Fruit fly (Drosophila melanogaster) whole organism, embryonic: ENCODE results near the gene CG15429.

Experiments
- Blimp-1 ChIP-seq: fragments of 200-800 bp; sonication (Bioruptor generic); optimal IDR thresholded peaks from 3 replicates; lab custom pipeline; 2018; ENCODE audit warnings: missing biosample characterization, missing genetic modification characterization, mild to moderate bottlenecking, moderate library complexity, missing genetic modification reagents
- CG11560 ChIP-seq: fragments of 200-800 bp; sonication (Bioruptor generic); IDR thresholded peaks from 3 replicates; pipeline ENCODE4 v1.3.6; 2022; ENCODE audit warnings: missing biosample characterization, missing genetic modification characterization
- CG12071 ChIP-seq: fragments of 200-800 bp; sonication (Bioruptor generic); optimal IDR thresholded peaks from 3 replicates; lab custom pipeline; 2018; ENCODE audit warnings: missing biosample characterization, mild to moderate bottlenecking, missing genetic modification characterization
- CG12391 ChIP-seq: fragments of 200-800 bp; sonication (Bioruptor generic); optimal IDR thresholded peaks from 3 replicates; lab custom pipeline; 2018; ENCODE audit warnings: missing biosample characterization, mild to moderate bottlenecking, missing genetic modification characterization, moderate library complexity
- CG13624 ChIP-seq: fragments of 200-800 bp; sonication (Bioruptor generic); optimal IDR thresholded peaks from 2 replicates; lab custom pipeline; 2016; ENCODE audit warnings: missing biosample characterization, missing genetic modification characterization
- CG14667 ChIP-seq: fragments of 200-800 bp; sonication (Bioruptor generic); IDR thresholded peaks from 2 replicates; pipeline ENCODE4 v1.3.6; 2022; ENCODE audit warnings: missing biosample characterization, missing genetic modification characterization
- CG17328 ChIP-seq: fragments of 200-800 bp; sonication (Bioruptor generic); IDR thresholded peaks from 2 replicates; pipeline ENCODE4 v1.3.6; 2022; ENCODE audit warnings: missing biosample characterization, missing genetic modification characterization
- CG2875 ChIP-seq: fragments of 200-800 bp; sonication (Bioruptor generic); optimal IDR thresholded peaks from 2 replicates; lab custom pipeline; 2017; ENCODE audit warnings: missing biosample characterization, mild to moderate bottlenecking, missing genetic modification characterization, missing genetic modification reagents
- CG3163 ChIP-seq: fragments of 200-800 bp; sonication (Bioruptor generic); optimal IDR thresholded peaks from 3 replicates; lab custom pipeline; 2016; ENCODE audit warnings: missing biosample characterization, missing genetic modification characterization
- CG32532 ChIP-seq: fragments of 200-800 bp; sonication (Bioruptor generic); IDR thresholded peaks from 2 replicates; pipeline ENCODE4 v1.3.6; 2022; ENCODE audit warnings: missing biosample characterization, missing genetic modification characterization
- CG4424 ChIP-seq: fragments of 200-800 bp; sonication (Bioruptor generic); optimal IDR thresholded peaks from 3 replicates; lab custom pipeline; 2016; ENCODE audit warnings: missing biosample characterization, missing genetic modification characterization
- CG5953 ChIP-seq: fragments of 200-800 bp; sonication (Bioruptor generic); IDR thresholded peaks from 2 replicates; pipeline ENCODE4 v1.3.6; 2022; ENCODE audit warnings: missing biosample characterization, missing genetic modification characterization
- CG6689 ChIP-seq: fragments of 200-800 bp; sonication (Bioruptor generic); IDR thresholded peaks from 2 replicates; pipeline ENCODE4 v1.3.6; 2022; ENCODE audit warnings: missing biosample characterization, missing genetic modification characterization
- CG6765 ChIP-seq: fragments of 200-800 bp; sonication (Bioruptor generic); optimal IDR thresholded peaks from 3 replicates; lab custom pipeline; 2017; ENCODE audit warnings: missing biosample characterization, mild to moderate bottlenecking, missing genetic modification characterization
- CG7987 ChIP-seq: fragments of 200-800 bp; sonication (Bioruptor generic); optimal IDR thresholded peaks from 2 replicates; lab custom pipeline; 2018; ENCODE audit warnings: missing biosample characterization, mild to moderate bottlenecking, missing genetic modification characterization, moderate library complexity
- Dad ChIP-seq: fragments of 200-800 bp; sonication (Bioruptor generic); optimal IDR thresholded peaks from 3 replicates; lab custom pipeline; 2016; ENCODE audit warnings: missing biosample characterization, missing genetic modification characterization
- Dll ChIP-seq: fragments of 200-800 bp; sonication (Bioruptor generic); IDR thresholded peaks from 4 replicates; pipeline ENCODE4 v1.3.6; 2022; ENCODE audit warnings: missing biosample characterization, missing genetic modification characterization; ENCODE audit not compliant: partially characterized antibody
- Doc3 ChIP-seq: fragments of 200-800 bp; sonication (Bioruptor generic); IDR thresholded peaks from 3 replicates; pipeline ENCODE4 v1.3.6; 2022; ENCODE audit warnings: missing biosample characterization, missing genetic modification characterization; ENCODE audit not compliant: partially characterized antibody
- Drgx ChIP-seq: fragments of 200-800 bp; sonication (Bioruptor generic); IDR thresholded peaks from 2 replicates; pipeline ENCODE4 v1.3.6; 2022; ENCODE audit warnings: missing biosample characterization, missing genetic modification characterization
- HLH3B ChIP-seq: fragments of 200-800 bp; sonication (Bioruptor generic); IDR thresholded peaks from 2 replicates; pipeline ENCODE4 v1.3.6; 2022; ENCODE audit warnings: missing biosample characterization, missing genetic modification characterization
- Hey ChIP-seq: fragments of 200-800 bp; sonication (Bioruptor generic); optimal IDR thresholded peaks from 3 replicates; lab custom pipeline; 2018; ENCODE audit warnings: missing biosample characterization, mild to moderate bottlenecking, missing genetic modification characterization
- MBD-R2 ChIP-seq: fragments of 200-800 bp; sonication (Bioruptor generic); IDR thresholded peaks from 2 replicates; pipeline ENCODE4 v1.3.6; 2022; ENCODE audit warnings: missing biosample characterization, missing genetic modification characterization
- Mes4 ChIP-seq: fragments of 200-800 bp; sonication (Bioruptor generic); optimal IDR thresholded peaks from 2 replicates; lab custom pipeline; 2016; ENCODE audit warnings: missing biosample characterization, missing genetic modification characterization
- Myb ChIP-seq: fragments of 200-800 bp; sonication (Bioruptor generic); optimal IDR thresholded peaks from 2 replicates; lab custom pipeline; 2016; ENCODE audit warnings: missing biosample characterization, missing genetic modification characterization
- NC2β ChIP-seq: fragments of 200-800 bp; sonication (Bioruptor generic); optimal IDR thresholded peaks from 2 replicates; lab custom pipeline; 2016; ENCODE audit warnings: missing biosample characterization, missing genetic modification characterization
- Nf-YC ChIP-seq: fragments of 200-800 bp; optimal IDR thresholded peaks from 3 replicates; lab custom pipeline; 2019; ENCODE audit warnings: missing biosample characterization, mild to moderate bottlenecking, missing genetic modification characterization, moderate library complexity
- Scr ChIP-seq: fragments of 200-800 bp; sonication (Bioruptor generic); IDR thresholded peaks from 2 replicates; pipeline ENCODE4 v1.3.6; 2022; ENCODE audit warnings: missing biosample characterization, missing genetic modification characterization; ENCODE audit not compliant: partially characterized antibody
- Sox102F ChIP-seq: fragments of 200-800 bp; sonication (Bioruptor generic); optimal IDR thresholded peaks from 2 replicates; lab custom pipeline; 2018; ENCODE audit warnings: missing biosample characterization, mild to moderate bottlenecking, missing genetic modification characterization, moderate library complexity
- ara ChIP-seq: fragments of 200-800 bp; sonication (Bioruptor generic); IDR thresholded peaks from 2 replicates; pipeline ENCODE4 v1.3.6; 2022; ENCODE audit warnings: missing biosample characterization, missing genetic modification characterization
- ato ChIP-seq: fragments of 200-800 bp; sonication (Bioruptor generic); IDR thresholded peaks from 2 replicates; pipeline ENCODE4 v1.3.6; 2022; ENCODE audit warnings: missing biosample characterization, missing genetic modification characterization; ENCODE audit not compliant: partially characterized antibody
- bcd ChIP-seq: fragments of 200-800 bp; sonication (Bioruptor generic); optimal IDR thresholded peaks from 2 replicates; lab custom pipeline; 2017; ENCODE audit warnings: missing biosample characterization, mild to moderate bottlenecking, missing genetic modification characterization
- danr ChIP-seq: fragments of 200-800 bp; sonication (Bioruptor generic); IDR thresholded peaks from 2 replicates; pipeline ENCODE4 v1.3.6; 2022; ENCODE audit warnings: missing biosample characterization, missing genetic modification characterization
- eyg ChIP-seq: fragments of 200-800 bp; sonication (Bioruptor generic); optimal IDR thresholded peaks from 3 replicates; lab custom pipeline; 2016; ENCODE audit warnings: missing biosample characterization, missing genetic modification characterization
- fd64A ChIP-seq: fragments of 200-800 bp; sonication (Bioruptor generic); optimal IDR thresholded peaks from 3 replicates; lab custom pipeline; 2018; ENCODE audit warnings: missing biosample characterization, mild to moderate bottlenecking, missing genetic modification characterization
- ftz-f1 ChIP-seq: fragments of 200-800 bp; sonication (Bioruptor generic); optimal IDR thresholded peaks from 2 replicates; lab custom pipeline; 2016; ENCODE audit warnings: missing biosample characterization, missing genetic modification characterization
- grn ChIP-seq: fragments of 200-800 bp; sonication (Bioruptor generic); optimal IDR thresholded peaks from 3 replicates; lab custom pipeline; 2017; ENCODE audit warnings: missing biosample characterization, missing genetic modification characterization
- gsb ChIP-seq: fragments of 200-800 bp; sonication (Bioruptor generic); IDR thresholded peaks from 2 replicates; pipeline ENCODE4 v1.3.6; 2022; ENCODE audit warnings: missing biosample characterization, missing genetic modification characterization
- jumu ChIP-seq: fragments of 200-800 bp; sonication (Bioruptor generic); optimal IDR thresholded peaks from 3 replicates; lab custom pipeline; 2016; ENCODE audit warnings: missing biosample characterization, missing genetic modification characterization
- lab ChIP-seq: fragments of 200-800 bp; sonication (Bioruptor generic); optimal IDR thresholded peaks from 3 replicates; lab custom pipeline; 2017; ENCODE audit warnings: missing biosample characterization, missing genetic modification characterization, mild to moderate bottlenecking, moderate library complexity, missing genetic modification reagents
- lbe ChIP-seq: fragments of 200-800 bp; sonication (Bioruptor generic); optimal IDR thresholded peaks from 2 replicates; lab custom pipeline; 2016; ENCODE audit warnings: missing biosample characterization, mild to moderate bottlenecking, missing genetic modification characterization
- lola ChIP-seq, 3 experiments: fragments of >200 bp in 2 of 3; fragments of 200-800 bp in 1 of 3; sonication (Bioruptor generic) in 1 of 3; optimal IDR thresholded peaks; 2 replicates each; lab custom pipeline; 2017 to 2019; ENCODE audit warnings: missing biosample characterization in 3 of 3, missing genetic modification characterization in 3 of 3, mild to moderate bottlenecking in 1 of 3, moderate library complexity in 1 of 3
- nerfin-2 ChIP-seq: fragments of 200-800 bp; sonication (Bioruptor generic); IDR thresholded peaks from 2 replicates; pipeline ENCODE4 v1.3.6; 2022; ENCODE audit warnings: missing biosample characterization, missing genetic modification characterization; ENCODE audit not compliant: partially characterized antibody
- oc ChIP-seq: fragments of 200-800 bp; sonication (Bioruptor generic); optimal IDR thresholded peaks from 2 replicates; lab custom pipeline; 2018; ENCODE audit warnings: missing biosample characterization, mild to moderate bottlenecking, missing genetic modification characterization, moderate library complexity
- pan ChIP-seq, 4 experiments: fragments of >200 bp in 3 of 4; fragments of 200-800 bp in 1 of 4; sonication (Bioruptor generic) in 1 of 4; optimal IDR thresholded peaks in 3 of 4; IDR thresholded peaks in 1 of 4; 2 replicates each; pipeline versions ENCODE4 v1.3.6 to Lab custom; 2017 to 2022; ENCODE audit warnings: missing biosample characterization in 2 of 4, missing genetic modification characterization in 2 of 4, mixed read lengths in 1 of 4
- peb ChIP-seq: fragments of 200-800 bp; sonication (Bioruptor generic); IDR thresholded peaks from 2 replicates; pipeline ENCODE4 v1.3.6; 2022; ENCODE audit warnings: missing biosample characterization, missing genetic modification characterization
- pfk ChIP-seq: fragments of 200-800 bp; sonication (Bioruptor generic); optimal IDR thresholded peaks from 2 replicates; lab custom pipeline; 2018; ENCODE audit warnings: missing biosample characterization, mild to moderate bottlenecking, missing genetic modification characterization, moderate library complexity
- slbo ChIP-seq: fragments of 200-800 bp; sonication (Bioruptor generic); IDR thresholded peaks from 2 replicates; pipeline ENCODE4 v1.3.6; 2022; ENCODE audit warnings: missing biosample characterization, missing genetic modification characterization
- trem ChIP-seq: fragments of 200-800 bp; optimal IDR thresholded peaks from 3 replicates; lab custom pipeline; 2019; ENCODE audit warnings: missing biosample characterization, mild to moderate bottlenecking, missing genetic modification characterization, moderate library complexity
- zf30C ChIP-seq: fragments of 200-800 bp; sonication (Bioruptor generic); optimal IDR thresholded peaks from 3 replicates; lab custom pipeline; 2018; ENCODE audit warnings: missing biosample characterization, mild to moderate bottlenecking, missing genetic modification characterization
- zfh2 ChIP-seq: fragments of 200-800 bp; sonication (Bioruptor generic); optimal IDR thresholded peaks from 2 replicates; lab custom pipeline; 2016; ENCODE audit warnings: missing biosample characterization, missing genetic modification characterization

CG15429 gene

dm6 chr2L:4334971-4335436, 17.8 kb upstream of the CG15429 start:
- TF ChIP-seq CG6689 (GFP tag; lab: Robert Waterston, UW) (no peak), CG12391 (tag; lab: Kevin White, UChicago) (peak; percentile 4), nerfin-2 (GFP tag; lab: Robert Waterston, UW) (no peak), Blimp-1 (GFP tag; lab: Kevin White, UChicago) (no peak), danr (GFP tag; lab: Robert Waterston, UW) (no peak), Scr (peak; percentile 15; the same call in 1 of the 2 replicates), CG12071 (GFP tag; lab: Kevin White, UChicago) (no peak), zfh2 (GFP tag; lab: Kevin White, UChicago) (peak; percentile 38), CG32532 (no peak), Doc3 (GFP tag; lab: Robert Waterston, UW) (no peak), Dad (GFP tag; lab: Kevin White, UChicago) (no peak), CG13624 (GFP tag; lab: Kevin White, UChicago) (no peak), trem (tag; lab: Kevin White, UChicago) (no peak), lbe (no peak), MBD-R2 (GFP tag; lab: Robert Waterston, UW) (no peak), CG17328 (GFP tag; lab: Robert Waterston, UW) (no peak), CG11560 (tag; lab: Robert Waterston, UW) (no peak), CG3163 (GFP tag; lab: Kevin White, UChicago) (no peak), CG4424 (GFP tag; lab: Kevin White, UChicago) (no peak), CG2875 (GFP tag; lab: Kevin White, UChicago) (no peak), Nf-YC (no peak), ftz-f1 (GFP tag; lab: Kevin White, UChicago) (no peak), pfk (GFP tag; lab: Kevin White, UChicago) (peak; percentile 53), lab (GFP tag; lab: Kevin White, UChicago) (peak; percentile 41), CG5953 (GFP tag; lab: Robert Waterston, UW) (0 out of 2 replicates have a peak, but pooled peaks have one; percentile 42), NC2β (GFP tag; lab: Kevin White, UChicago) (no peak), Sox102F (GFP tag; lab: Kevin White, UChicago) (no peak), Dll (GFP tag; lab: Robert Waterston, UW) (0 out of 4 replicates have a peak, but pooled peaks have one; percentile 9), slbo (peak; percentile 50), Mes4 (GFP tag; lab: Kevin White, UChicago) (no peak), pan (optimal IDR thresholded peaks at IDR 0.05; lab: Kevin White, UChicago) (no peak), pan (GFP tag; optimal IDR thresholded peaks at IDR 0.05 in 1 of 2, IDR thresholded peaks at IDR 0.05 in 1 of 2) (no peak), gsb (GFP tag; lab: Robert Waterston, UW) (no peak), Drgx (GFP tag; lab: Robert Waterston, UW) (no peak), Hey (tag; lab: Kevin White, UChicago) (peak; percentile 44), grn (peak; percentile 74), HLH3B (GFP tag; lab: Robert Waterston, UW) (no peak), ara (GFP tag; lab: Robert Waterston, UW) (no peak), oc (no peak), ato (GFP tag; lab: Robert Waterston, UW) (0 out of 2 replicates have a peak, but pooled peaks have one; percentile 9), fd64A (GFP tag; lab: Kevin White, UChicago) (no peak), CG7987 (GFP tag; lab: Kevin White, UChicago) (no peak), zf30C (GFP tag; lab: Kevin White, UChicago) (peak; percentile 33), jumu (GFP tag; lab: Kevin White, UChicago) (no peak), bcd (no peak), CG14667 (no peak), lola (GFP tag; optimal IDR thresholded peaks at IDR 0.05; lab: Kevin White, UChicago) (no peak), eyg (GFP tag; lab: Kevin White, UChicago) (peak; percentile 9), CG6765 (GFP tag; lab: Kevin White, UChicago) (peak; percentile 0), Myb (GFP tag; lab: Kevin White, UChicago) (peak; percentile 16), peb (GFP tag; lab: Robert Waterston, UW) (no peak)
